Fruit fly (Drosophila melanogaster) whole organism, embryonic: ENCODE measurements around the gene ball.

Experiments
- Abd-B ChIP-seq: fragments of 200-800 bp; sonication (Bioruptor generic); optimal IDR thresholded peaks from 2 replicates; lab custom pipeline; 2018; ENCODE audit warnings: missing biosample characterization, mild to moderate bottlenecking, missing genetic modification characterization, moderate library complexity
- Blimp-1 ChIP-seq: fragments of 200-800 bp; sonication (Bioruptor generic); optimal IDR thresholded peaks from 3 replicates; lab custom pipeline; 2018; ENCODE audit warnings: missing biosample characterization, missing genetic modification characterization, mild to moderate bottlenecking, moderate library complexity, missing genetic modification reagents
- CG10654 ChIP-seq: fragments of 200-800 bp; sonication (Bioruptor generic); optimal IDR thresholded peaks from 2 replicates; lab custom pipeline; 2016; ENCODE audit warnings: missing biosample characterization, missing genetic modification characterization
- CG11456 ChIP-seq: fragments of 200-800 bp; sonication (Bioruptor generic); IDR thresholded peaks from 3 replicates; pipeline ENCODE4 v1.3.6; 2022; ENCODE audit warnings: missing biosample characterization, missing genetic modification characterization
- CG11723 ChIP-seq: fragments of 200-800 bp; sonication (Bioruptor generic); optimal IDR thresholded peaks from 2 replicates; lab custom pipeline; 2017; ENCODE audit warnings: missing biosample characterization, mild to moderate bottlenecking, missing genetic modification characterization
- CG12769 ChIP-seq: fragments of 200-800 bp; sonication (Bioruptor generic); optimal IDR thresholded peaks from 2 replicates; lab custom pipeline; 2019; ENCODE audit warnings: missing biosample characterization, mild to moderate bottlenecking, missing genetic modification characterization, moderate library complexity
- CG15696 ChIP-seq: fragments of 200-800 bp; sonication (Bioruptor generic); optimal IDR thresholded peaks from 2 replicates; lab custom pipeline; 2019; ENCODE audit warnings: missing biosample characterization, mild to moderate bottlenecking, missing genetic modification characterization, moderate library complexity
- CG16863 ChIP-seq: fragments of 200-800 bp; sonication (Bioruptor generic); optimal IDR thresholded peaks from 3 replicates; lab custom pipeline; 2016; ENCODE audit warnings: missing biosample characterization, missing genetic modification characterization
- CG30403 ChIP-seq: fragments of 200-800 bp; sonication (Bioruptor generic); optimal IDR thresholded peaks from 3 replicates; lab custom pipeline; 2016; ENCODE audit warnings: missing biosample characterization, missing genetic modification characterization
- CG30431 ChIP-seq: fragments of 200-800 bp; sonication (Bioruptor generic); optimal IDR thresholded peaks from 2 replicates; lab custom pipeline; 2017; ENCODE audit warnings: missing biosample characterization, missing genetic modification characterization
- CG32532 ChIP-seq: fragments of 200-800 bp; sonication (Bioruptor generic); IDR thresholded peaks from 2 replicates; pipeline ENCODE4 v1.3.6; 2022; ENCODE audit warnings: missing biosample characterization, missing genetic modification characterization
- CG34376 ChIP-seq: fragments of 200-800 bp; sonication (Bioruptor generic); optimal IDR thresholded peaks from 2 replicates; lab custom pipeline; 2018; ENCODE audit warnings: missing biosample characterization, mild to moderate bottlenecking, missing genetic modification characterization
- CG43689 ChIP-seq: fragments of 200-800 bp; sonication (Bioruptor generic); IDR thresholded peaks from 2 replicates; pipeline ENCODE4 v1.3.6; 2022; ENCODE audit warnings: missing biosample characterization, missing genetic modification characterization
- CG4707 ChIP-seq: fragments of 200-800 bp; sonication (Bioruptor generic); optimal IDR thresholded peaks from 2 replicates; lab custom pipeline; 2018; ENCODE audit warnings: missing biosample characterization, mild to moderate bottlenecking, missing genetic modification characterization, moderate library complexity
- CG8944 ChIP-seq: fragments of 200-800 bp; sonication (Bioruptor generic); optimal IDR thresholded peaks from 3 replicates; lab custom pipeline; 2016; ENCODE audit warnings: missing biosample characterization, missing genetic modification characterization
- CG9437 ChIP-seq: fragments of 200-800 bp; sonication (Bioruptor generic); optimal IDR thresholded peaks from 2 replicates; lab custom pipeline; 2018; ENCODE audit warnings: missing biosample characterization, mild to moderate bottlenecking, missing genetic modification characterization
- Deaf1 ChIP-seq: fragments of 200-800 bp; optimal IDR thresholded peaks from 3 replicates; lab custom pipeline; 2019; ENCODE audit warnings: missing biosample characterization, mild to moderate bottlenecking, missing genetic modification characterization, moderate library complexity
- Dip2 ChIP-seq: fragments of 200-800 bp; sonication (Bioruptor generic); IDR thresholded peaks from 2 replicates; pipeline ENCODE4 v1.3.6; 2022; ENCODE audit warnings: missing biosample characterization, missing genetic modification characterization
- Dp ChIP-seq: fragments of 200-800 bp; sonication (Bioruptor generic); optimal IDR thresholded peaks from 2 replicates; lab custom pipeline; 2018; ENCODE audit warnings: missing biosample characterization, mild to moderate bottlenecking, missing genetic modification characterization, moderate library complexity
- Ets97D ChIP-seq: fragments of 200-800 bp; sonication (Bioruptor generic); optimal IDR thresholded peaks from 3 replicates; lab custom pipeline; 2016; ENCODE audit warnings: missing biosample characterization, missing genetic modification characterization
- GATAe ChIP-seq: fragments of 200-800 bp; sonication (Bioruptor generic); conservative IDR thresholded peaks from 2 replicates; pipeline ENCODE4 v1.3.6; 2022; ENCODE audit warnings: missing biosample characterization, missing genetic modification characterization
- HLH4C ChIP-seq: fragments of 200-800 bp; sonication (Bioruptor generic); IDR thresholded peaks from 3 replicates; pipeline ENCODE4 v1.3.6; 2022; ENCODE audit warnings: missing biosample characterization, missing genetic modification characterization; ENCODE audit not compliant: partially characterized antibody
- Hand ChIP-seq: fragments of 200-800 bp; sonication (Bioruptor generic); optimal IDR thresholded peaks from 2 replicates; lab custom pipeline; 2017; ENCODE audit warnings: mild to moderate bottlenecking, missing biosample characterization, missing genetic modification reagents, missing genetic modification characterization
- Hsf ChIP-seq: fragments of 200-800 bp; sonication (Bioruptor generic); optimal IDR thresholded peaks from 3 replicates; lab custom pipeline; 2016; ENCODE audit warnings: missing biosample characterization, missing genetic modification characterization
- MTF-1 ChIP-seq: fragments of 200-800 bp; sonication (Bioruptor generic); optimal IDR thresholded peaks from 2 replicates; lab custom pipeline; 2018; ENCODE audit warnings: missing biosample characterization, mild to moderate bottlenecking, missing genetic modification characterization, borderline replicate concordance
- NC2α ChIP-seq: fragments of 200-800 bp; sonication (Bioruptor generic); optimal IDR thresholded peaks from 2 replicates; lab custom pipeline; 2016; ENCODE audit warnings: missing biosample characterization, missing genetic modification characterization
- NK7.1 ChIP-seq: fragments of 200-800 bp; sonication (Bioruptor generic); optimal IDR thresholded peaks from 3 replicates; lab custom pipeline; 2016; ENCODE audit warnings: missing biosample characterization, missing genetic modification characterization
- Oaz ChIP-seq: fragments of 200-800 bp; sonication (Bioruptor generic); IDR thresholded peaks from 2 replicates; pipeline ENCODE4 v1.3.6; 2022; ENCODE audit warnings: missing biosample characterization, missing genetic modification characterization
- Rfx ChIP-seq: fragments of 200-800 bp; sonication (Bioruptor generic); IDR thresholded peaks from 2 replicates; pipeline ENCODE4 v1.3.6; 2022; ENCODE audit warnings: missing biosample characterization, missing genetic modification characterization
- Sin3A ChIP-seq: fragments of >200 bp; optimal IDR thresholded peaks from 2 replicates; lab custom pipeline; 2018
- cad ChIP-seq: fragments of >200 bp; optimal IDR thresholded peaks from 2 replicates; lab custom pipeline; 2017; ENCODE audit warnings: missing biosample characterization, missing genetic modification characterization
- crc ChIP-seq: fragments of 200-800 bp; sonication (Bioruptor generic); optimal IDR thresholded peaks from 2 replicates; lab custom pipeline; 2016; ENCODE audit warnings: missing biosample characterization, missing genetic modification characterization
- da ChIP-seq: fragments of 200-800 bp; sonication (Bioruptor generic); optimal IDR thresholded peaks from 2 replicates; lab custom pipeline; 2016; ENCODE audit warnings: missing biosample characterization, missing genetic modification characterization
- dimm ChIP-seq: fragments of 200-800 bp; sonication (Bioruptor generic); IDR thresholded peaks from 2 replicates; pipeline ENCODE4 v1.3.6; 2022; ENCODE audit warnings: missing biosample characterization, missing genetic modification characterization
- fd3F ChIP-seq: fragments of 200-800 bp; sonication (Bioruptor generic); optimal IDR thresholded peaks from 2 replicates; lab custom pipeline; 2018; ENCODE audit warnings: missing biosample characterization, mild to moderate bottlenecking, missing genetic modification characterization, moderate library complexity
- gcm ChIP-seq: fragments of 200-800 bp; sonication (Bioruptor generic); optimal IDR thresholded peaks from 2 replicates; lab custom pipeline; 2019; ENCODE audit warnings: missing biosample characterization, mild to moderate bottlenecking, missing genetic modification characterization, moderate library complexity
- gcm2 ChIP-seq: fragments of 200-800 bp; sonication (Bioruptor generic); optimal IDR thresholded peaks from 2 replicates; lab custom pipeline; 2016; ENCODE audit warnings: missing biosample characterization, missing genetic modification characterization
- ham ChIP-seq: fragments of 200-800 bp; sonication (Bioruptor generic); IDR thresholded peaks from 2 replicates; pipeline ENCODE4 v1.3.6; 2022; ENCODE audit warnings: missing biosample characterization, missing genetic modification characterization
- hb ChIP-seq: fragments of 200-800 bp; sonication (Bioruptor generic); IDR thresholded peaks from 3 replicates; pipeline ENCODE4 v1.3.6; 2022; ENCODE audit warnings: missing biosample characterization, missing genetic modification characterization; ENCODE audit not compliant: partially characterized antibody
- insv ChIP-seq, 2 experiments: fragments of 200-800 bp; sonication (Bioruptor generic); optimal IDR thresholded peaks; 3 replicates each; lab custom pipeline; 2016 to 2018; ENCODE audit warnings: missing biosample characterization in 2 of 2, missing genetic modification characterization in 2 of 2
- inv ChIP-seq: fragments of 200-800 bp; sonication (Bioruptor generic); IDR thresholded peaks from 2 replicates; pipeline ENCODE4 v1.3.6; 2022; ENCODE audit warnings: missing biosample characterization, missing genetic modification characterization; ENCODE audit not compliant: partially characterized antibody
- lov ChIP-seq, 2 experiments: fragments of 200-800 bp in 1 of 2; fragments of >200 bp in 1 of 2; sonication (Bioruptor generic) in 1 of 2; IDR thresholded peaks in 1 of 2; optimal IDR thresholded peaks in 1 of 2; 2 replicates in 1 of 2; 3 replicates in 1 of 2; pipeline versions ENCODE4 v1.3.6 to Lab custom; 2017 to 2022; ENCODE audit warnings: missing biosample characterization in 1 of 2, missing genetic modification characterization in 1 of 2
- mirr ChIP-seq: fragments of 200-800 bp; sonication (Bioruptor generic); optimal IDR thresholded peaks from 3 replicates; lab custom pipeline; 2018; ENCODE audit warnings: missing biosample characterization, mild to moderate bottlenecking, missing genetic modification characterization
- org-1 ChIP-seq: fragments of 200-800 bp; sonication (Bioruptor generic); optimal IDR thresholded peaks from 2 replicates; lab custom pipeline; 2017; ENCODE audit warnings: missing biosample characterization, missing genetic modification characterization
- repo ChIP-seq: fragments of 200-800 bp; sonication (Bioruptor generic); optimal IDR thresholded peaks from 2 replicates; lab custom pipeline; 2016; ENCODE audit warnings: missing biosample characterization, missing genetic modification characterization
- sna ChIP-seq: fragments of 200-800 bp; sonication (Bioruptor generic); IDR thresholded peaks from 2 replicates; pipeline ENCODE4 v1.3.6; 2022; ENCODE audit warnings: missing biosample characterization, missing genetic modification characterization; ENCODE audit not compliant: partially characterized antibody
- sqz ChIP-seq: fragments of 200-800 bp; sonication (Bioruptor generic); optimal IDR thresholded peaks from 3 replicates; lab custom pipeline; 2018; ENCODE audit warnings: missing biosample characterization, mild to moderate bottlenecking, missing genetic modification characterization
- stwl ChIP-seq: fragments of 200-800 bp; sonication (Bioruptor generic); optimal IDR thresholded peaks from 3 replicates; lab custom pipeline; 2018; ENCODE audit warnings: missing biosample characterization, mild to moderate bottlenecking, missing genetic modification characterization, moderate library complexity
- zfh1 ChIP-seq: fragments of 200-800 bp; sonication (Bioruptor generic); IDR thresholded peaks from 3 replicates; pipeline ENCODE4 v1.3.6; 2022; ENCODE audit warnings: missing biosample characterization, missing genetic modification characterization

Gene ball

dm6 chr3R:26906711-26907510 lies 40.3 kb upstream of the ball start (continued):
- TF ChIP-seq sna (GFP tag; lab: Robert Waterston, UW) (no peak), inv (GFP tag; lab: Robert Waterston, UW) (no peak), Ets97D (no peak), CG32532 (GFP tag; lab: Robert Waterston, UW) (peak; percentile 55; the same call in 1 of the 2 replicates), gcm (GFP tag; lab: Kevin White, UChicago) (no peak), Abd-B (GFP tag; lab: Kevin White, UChicago) (no peak), CG9437 (GFP tag; lab: Kevin White, UChicago) (no peak), CG30403 (GFP tag; lab: Kevin White, UChicago) (peak; percentile 22), CG4707 (GFP tag; lab: Kevin White, UChicago) (no peak), CG16863 (GFP tag; lab: Kevin White, UChicago) (no peak), GATAe (no peak), CG10654 (GFP tag; lab: Kevin White, UChicago) (no peak), ham (no peak), CG12769 (tag; lab: Kevin White, UChicago) (peak; percentile 10), dimm (GFP tag; lab: Robert Waterston, UW) (no peak), gcm2 (GFP tag; lab: Kevin White, UChicago) (no peak), insv (GFP tag; optimal IDR thresholded peaks at IDR 0.05; lab: Kevin White, UChicago) (no peak), zfh1 (GFP tag; lab: Robert Waterston, UW) (no peak), CG34376 (GFP tag; lab: Kevin White, UChicago) (no peak), NK7.1 (no peak), crc (GFP tag; lab: Kevin White, UChicago) (no peak), CG43689 (GFP tag; lab: Robert Waterston, UW) (no peak), CG15696 (no peak), CG8944 (GFP tag; lab: Kevin White, UChicago) (no peak), mirr (GFP tag; lab: Kevin White, UChicago) (no peak), sqz (GFP tag; lab: Kevin White, UChicago) (no peak), Oaz (no peak), Hand (GFP tag; lab: Kevin White, UChicago) (no peak), org-1 (GFP tag; lab: Kevin White, UChicago) (no peak), HLH4C (GFP tag; lab: Robert Waterston, UW) (peak; percentile 46; the same call in 1 of the 3 replicates), repo (no peak), Hsf (GFP tag; lab: Kevin White, UChicago) (no peak), cad (GFP tag; lab: Kevin White, UChicago) (no peak), lov (optimal IDR thresholded peaks at IDR 0.05; lab: Kevin White, UChicago) (no peak), lov (GFP tag; IDR thresholded peaks at IDR 0.05; lab: Robert Waterston, UW) (no peak), NC2α (GFP tag; lab: Kevin White, UChicago) (no peak), Dip2 (no peak), fd3F (GFP tag; lab: Kevin White, UChicago) (no peak), CG11723 (no peak), CG30431 (no peak), stwl (tag; lab: Kevin White, UChicago) (no peak), Blimp-1 (peak; percentile 61), hb (no peak), Sin3A (lab: Kevin White, UChicago) (no peak), CG11456 (GFP tag; lab: Robert Waterston, UW) (0 out of 3 replicates have a peak, but pooled peaks have one; percentile 51), Rfx (GFP tag; lab: Robert Waterston, UW) (peak; percentile 64), Deaf1 (tag; lab: Kevin White, UChicago) (no peak), MTF-1 (GFP tag; lab: Kevin White, UChicago) (no peak), da (GFP tag; lab: Kevin White, UChicago) (no peak), Dp (GFP tag; lab: Kevin White, UChicago) (no peak)
